Fruit fly (Drosophila melanogaster): Measurements from ENCODE around the gene CG4558.

CG4558 gene

DNA sequence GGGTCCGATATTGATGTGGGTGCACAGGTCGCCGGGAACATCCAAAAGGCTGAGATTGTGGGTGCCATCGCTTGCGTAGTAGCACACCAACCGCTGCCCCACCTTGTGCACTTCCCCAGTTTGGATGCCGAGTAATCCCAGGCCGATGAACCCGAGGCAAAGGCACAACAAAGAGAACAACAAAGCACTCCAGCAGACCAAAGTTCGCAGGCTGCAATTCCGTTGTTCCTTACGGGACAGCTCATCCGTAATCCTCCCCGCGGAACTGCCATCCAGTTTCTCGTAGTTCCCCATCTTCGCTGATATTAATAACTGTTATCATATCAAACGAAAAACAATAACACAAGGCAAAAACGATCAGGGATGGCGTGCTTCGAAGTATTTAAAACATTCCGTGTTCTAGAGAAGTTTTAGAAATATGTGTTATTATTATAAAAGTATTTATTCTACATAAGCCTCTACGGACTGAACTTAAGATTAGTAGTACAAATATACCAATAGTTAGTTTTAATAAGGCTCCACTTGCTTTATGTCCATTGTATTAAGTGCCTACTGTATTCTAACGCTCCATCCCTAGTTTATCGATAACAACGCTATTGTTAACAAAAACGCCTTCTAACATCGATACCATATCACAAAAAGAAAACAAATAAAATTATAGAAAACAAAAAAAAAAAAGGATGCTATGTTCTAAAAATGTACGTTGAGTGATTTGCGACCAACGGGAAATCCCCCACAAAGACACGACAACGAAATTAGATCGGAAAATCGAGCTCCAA, at the start of gene CG4558, which contains the start of gene Cht11 (continued):
- TF ChIP-seq CG17361 (GFP tag; IDR thresholded peaks at IDR 0.05) (peak; percentile 84), cad (GFP tag; optimal IDR thresholded peaks at IDR 0.05) (no peak), klu (GFP tag; IDR thresholded peaks at IDR 0.05) (peak; percentile 64), cato (GFP tag; optimal IDR thresholded peaks at IDR 0.05; ENCODE audit: borderline replicate concordance) (peak; percentile 71), btn (GFP tag; optimal IDR thresholded peaks at IDR 0.05) (no peak), CG12219 (GFP tag; optimal IDR thresholded peaks at IDR 0.05) (peak; percentile 50), pan (optimal IDR thresholded peaks at IDR 0.05) (no peak), pan (GFP tag; optimal IDR thresholded peaks at IDR 0.05 in 1 of 2, IDR thresholded peaks at IDR 0.05 in 1 of 2) (peak in 1 of 2 experiments; percentile 86), Mad (GFP tag; optimal IDR thresholded peaks at IDR 0.05) (peak; percentile 62), pnt (GFP tag; optimal IDR thresholded peaks at IDR 0.05) (peak; percentile 52), CG12659 (GFP tag; optimal IDR thresholded peaks at IDR 0.05) (peak; percentile 88), CG9876 (GFP tag; optimal IDR thresholded peaks at IDR 0.05) (no peak), CG5180 (GFP tag; optimal IDR thresholded peaks at IDR 0.05) (peak; percentile 37), CG16863 (GFP tag; optimal IDR thresholded peaks at IDR 0.05) (peak; percentile 54), NfI (GFP tag; optimal IDR thresholded peaks at IDR 0.05) (peak; percentile 80), cwo (GFP tag; optimal IDR thresholded peaks at IDR 0.05) (peak; percentile 67), pho (GFP tag; optimal IDR thresholded peaks at IDR 0.05) (peak; percentile 66), fd3F (GFP tag; optimal IDR thresholded peaks at IDR 0.05) (peak; percentile 79), oc (tag; optimal IDR thresholded peaks at IDR 0.05) (peak; percentile 57), shn (GFP tag; optimal IDR thresholded peaks at IDR 0.05) (peak; percentile 27), CG4360 (GFP tag; IDR thresholded peaks at IDR 0.05) (peak; percentile 35; the same call in 1 of the 2 replicates), Elba2 (GFP tag; optimal IDR thresholded peaks at IDR 0.05) (no peak), CG7556 (GFP tag; optimal IDR thresholded peaks at IDR 0.05) (peak; percentile 75), CG12299 (tag; optimal IDR thresholded peaks at IDR 0.05) (peak; percentile 73), gcm2 (GFP tag; optimal IDR thresholded peaks at IDR 0.05) (no peak), CkIIα-i1 (GFP tag; IDR thresholded peaks at IDR 0.05) (no peak), Jarid2 (GFP tag; optimal IDR thresholded peaks at IDR 0.05) (peak; percentile 8), chn (GFP tag; optimal IDR thresholded peaks at IDR 0.05) (peak; percentile 79), CG17829 (tag; optimal IDR thresholded peaks at IDR 0.05) (peak; percentile 87), ewg (GFP tag; optimal IDR thresholded peaks at IDR 0.05) (peak; percentile 58), CG13894 (tag; optimal IDR thresholded peaks at IDR 0.05) (peak; percentile 82), pros (GFP tag; optimal IDR thresholded peaks at IDR 0.05) (no peak), sisA (GFP tag; IDR thresholded peaks at IDR 0.05) (peak; percentile 87), Dip3 (GFP tag; optimal IDR thresholded peaks at IDR 0.05) (peak; percentile 64), dan (GFP tag; IDR thresholded peaks at IDR 0.05) (no peak), gsb (GFP tag; IDR thresholded peaks at IDR 0.05) (peak; percentile 51; the same call in 1 of the 2 replicates), CG17568 (GFP tag; optimal IDR thresholded peaks at IDR 0.05) (no peak), jumu (GFP tag; optimal IDR thresholded peaks at IDR 0.05) (peak; percentile 64), fru (optimal IDR thresholded peaks at IDR 0.05) (no peak), CG3847 (GFP tag; IDR thresholded peaks at IDR 0.05) (peak; percentile 84), ken (GFP tag; IDR thresholded peaks at IDR 0.05) (peak; percentile 78), CG4424 (GFP tag; optimal IDR thresholded peaks at IDR 0.05) (peak; percentile 75), crc (GFP tag; optimal IDR thresholded peaks at IDR 0.05) (peak; percentile 8), Atf6 (GFP tag; IDR thresholded peaks at IDR 0.05) (peak; percentile 84), CG15479 (GFP tag; optimal IDR thresholded peaks at IDR 0.05) (no peak), E2f1 (GFP tag; IDR thresholded peaks at IDR 0.05) (peak; percentile 87), Sin3A (optimal IDR thresholded peaks at IDR 0.05) (no peak), Gsc (GFP tag; IDR thresholded peaks at IDR 0.05) (peak; percentile 14; the same call in 1 of the 2 replicates), CG18011 (GFP tag; optimal IDR thresholded peaks at IDR 0.05) (peak; percentile 51), bsh (GFP tag; optimal IDR thresholded peaks at IDR 0.05) (peak; percentile 81 to 83)

Data from whole organism, embryonic.